Fruit fly (Drosophila melanogaster): Measurements from ENCODE around the gene CG14810.
A peak's percentile ranks its signal among the peaks of the same experiment; 100 is the strongest.

The CG14810 gene

dm6 chrX:1830396-1831218 lies 10.5 kb upstream of the CG14810 start (continued):
- TF ChIP-seq mam (GFP tag; optimal IDR thresholded peaks at IDR 0.05) = peak; percentile 95
- peak; percentile 97 for TF ChIP-seq Rx (GFP tag; IDR thresholded peaks at IDR 0.05)
- peak; percentile 83 for TF ChIP-seq CG3838 (GFP tag; optimal IDR thresholded peaks at IDR 0.05)
- peak; percentile 94 for TF ChIP-seq bcd (GFP tag; optimal IDR thresholded peaks at IDR 0.05)
- TF ChIP-seq CG10979 (tag; optimal IDR thresholded peaks at IDR 0.05) = peak; percentile 92
- peak; percentile 97 for TF ChIP-seq CG11247 (GFP tag; IDR thresholded peaks at IDR 0.05)
- peak; percentile 93 for TF ChIP-seq Atf-2 (GFP tag; optimal IDR thresholded peaks at IDR 0.05)
- peak; percentile 98 for TF ChIP-seq row (GFP tag; IDR thresholded peaks at IDR 0.05)
- TF ChIP-seq pita (GFP tag; optimal IDR thresholded peaks at IDR 0.05) = no peak
- TF ChIP-seq eve (GFP tag; optimal IDR thresholded peaks at IDR 0.05) = peak in 1 of 2 experiments; percentile 98
- peak; percentile 31 for TF ChIP-seq CG10565 (GFP tag; optimal IDR thresholded peaks at IDR 0.05)
- TF ChIP-seq CG33557 (GFP tag; optimal IDR thresholded peaks at IDR 0.05) = peak; percentile 76
- TF ChIP-seq CG2712 (tag; optimal IDR thresholded peaks at IDR 0.05) = peak; percentile 95
- peak; percentile 21; the same call in 1 of the 3 replicates for TF ChIP-seq HLH4C (GFP tag; IDR thresholded peaks at IDR 0.05; ENCODE audit: partially characterized antibody)
- peak; percentile 95 for TF ChIP-seq Nf-YA (GFP tag; IDR thresholded peaks at IDR 0.05)
- TF ChIP-seq CG8388 (GFP tag; optimal IDR thresholded peaks at IDR 0.05) = peak; percentile 95
- peak; percentile 77 for TF ChIP-seq emc (GFP tag; optimal IDR thresholded peaks at IDR 0.05)
- peak; percentile 92 for TF ChIP-seq tx (GFP tag; optimal IDR thresholded peaks at IDR 0.05)
- peak; percentile 83 for TF ChIP-seq B-H2 (GFP tag; optimal IDR thresholded peaks at IDR 0.05)
- peak; percentile 89 for TF ChIP-seq Mes4 (GFP tag; optimal IDR thresholded peaks at IDR 0.05)
- TF ChIP-seq CG8359 (GFP tag; optimal IDR thresholded peaks at IDR 0.05; ENCODE audit: borderline replicate concordance) = peak; percentile 84
- TF ChIP-seq ap (GFP tag; IDR thresholded peaks at IDR 0.05) = peak; percentile 96
- no peak for TF ChIP-seq HLHmδ (GFP tag; optimal IDR thresholded peaks at IDR 0.05)
- TF ChIP-seq CG18011 (GFP tag; optimal IDR thresholded peaks at IDR 0.05) = peak; percentile 81
- TF ChIP-seq CG1602 (GFP tag; optimal IDR thresholded peaks at IDR 0.05) = peak; percentile 94
- peak; percentile 75 for TF ChIP-seq CG3065 (GFP tag; optimal IDR thresholded peaks at IDR 0.05)
- TF ChIP-seq amos (GFP tag; IDR thresholded peaks at IDR 0.05; ENCODE audit: partially characterized antibody) = no peak; the same call in 1 of the 2 replicates
- peak; percentile 88 for TF ChIP-seq slou (GFP tag; optimal IDR thresholded peaks at IDR 0.05)
- no peak for TF ChIP-seq usp (GFP tag; optimal IDR thresholded peaks at IDR 0.05)
- peak; percentile 98 for TF ChIP-seq CG14441 (GFP tag; IDR thresholded peaks at IDR 0.05)
- TF ChIP-seq CG16779 (GFP tag; IDR thresholded peaks at IDR 0.05) = peak; percentile 97
- peak; percentile 83 for TF ChIP-seq Lim3 (GFP tag; IDR thresholded peaks at IDR 0.05)
- peak; percentile 98 for TF ChIP-seq CG17361 (GFP tag; IDR thresholded peaks at IDR 0.05)
- peak; percentile 90 for TF ChIP-seq Vsx1 (GFP tag; optimal IDR thresholded peaks at IDR 0.05)
- TF ChIP-seq CG2120 (GFP tag; optimal IDR thresholded peaks at IDR 0.05) = peak; percentile 98
- no peak for TF ChIP-seq CG7963 (GFP tag; IDR thresholded peaks at IDR 0.05; ENCODE audit: partially characterized antibody)
- peak; percentile 90 for TF ChIP-seq NC2β (GFP tag; optimal IDR thresholded peaks at IDR 0.05)
- TF ChIP-seq Sry-δ (GFP tag; optimal IDR thresholded peaks at IDR 0.05) = peak; percentile 61
- TF ChIP-seq dm (GFP tag; optimal IDR thresholded peaks at IDR 0.05) = peak; percentile 97
- peak; percentile 96 for TF ChIP-seq B-H1 (GFP tag; IDR thresholded peaks at IDR 0.05)
- TF ChIP-seq CG18619 (GFP tag; optimal IDR thresholded peaks at IDR 0.05) = peak; percentile 94
- TF ChIP-seq p53 (GFP tag; optimal IDR thresholded peaks at IDR 0.05) = peak; percentile 87
- TF ChIP-seq fd64A (GFP tag; optimal IDR thresholded peaks at IDR 0.05) = peak; percentile 85
- TF ChIP-seq CG14710 (tag; optimal IDR thresholded peaks at IDR 0.05) = peak; percentile 90
- TF ChIP-seq cad (GFP tag; optimal IDR thresholded peaks at IDR 0.05) = no peak
- peak; percentile 97 for TF ChIP-seq stc (GFP tag; IDR thresholded peaks at IDR 0.05)
- peak; percentile 61 for TF ChIP-seq luna (GFP tag; optimal IDR thresholded peaks at IDR 0.05)
- TF ChIP-seq caup (GFP tag; optimal IDR thresholded peaks at IDR 0.05; ENCODE audit: severe bottlenecking) = peak; percentile 95
- peak; percentile 94 for TF ChIP-seq CG7786 (GFP tag; optimal IDR thresholded peaks at IDR 0.05)

Data from whole organism, embryonic.